Fruit fly (Drosophila melanogaster): ENCODE results near the gene CG34347.
A peak's percentile ranks its signal among the peaks of the same experiment; 100 is the strongest.

CG34347 gene

DNA sequence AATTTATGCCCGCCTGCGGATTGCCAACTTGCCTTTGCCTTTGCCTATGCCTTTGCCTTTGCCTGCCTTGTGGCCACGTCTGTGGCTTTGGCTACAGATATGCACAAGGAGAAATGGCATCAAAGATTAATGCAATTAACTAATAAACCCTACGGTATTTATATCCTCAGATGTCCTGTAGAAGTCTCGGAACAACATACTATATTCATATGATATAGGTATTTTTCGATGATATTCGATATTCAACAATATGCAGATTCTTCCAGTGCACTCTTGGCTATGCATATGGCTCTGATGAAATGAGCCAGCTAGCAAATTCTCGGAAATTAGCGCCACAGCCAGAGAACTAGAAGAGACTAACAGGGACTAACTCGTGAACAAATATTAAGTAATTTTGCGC is 25.3 kb downstream of the CG34347 start:
- TF ChIP-seq fd96Ca (GFP tag; IDR thresholded peaks at IDR 0.05) (peak; percentile 82), gl (tag; optimal IDR thresholded peaks at IDR 0.05) (peak; percentile 77), CG12605 (GFP tag; IDR thresholded peaks at IDR 0.05) (peak; percentile 57; the same call in 1 of the 2 replicates), CG4496 (GFP tag; IDR thresholded peaks at IDR 0.05) (peak; percentile 88), Ets98B (GFP tag; IDR thresholded peaks at IDR 0.05) (peak; percentile 74), CG8301 (tag; optimal IDR thresholded peaks at IDR 0.05) (peak; percentile 81), CG32121 (GFP tag; IDR thresholded peaks at IDR 0.05) (peak; percentile 33; the same call in 1 of the 2 replicates), Snoo (tag; optimal IDR thresholded peaks at IDR 0.05) (no peak), CG14655 (GFP tag; optimal IDR thresholded peaks at IDR 0.05) (peak; percentile 88), CG9948 (tag; optimal IDR thresholded peaks at IDR 0.05) (peak; percentile 86), rn (GFP tag; IDR thresholded peaks at IDR 0.05) (peak; percentile 34; the same call in 1 of the 2 replicates), CG8159 (tag; optimal IDR thresholded peaks at IDR 0.05) (peak; percentile 81), CG15710 (tag; optimal IDR thresholded peaks at IDR 0.05) (peak; percentile 81), D1 (tag; optimal IDR thresholded peaks at IDR 0.05) (peak; percentile 42), Pif1A (GFP tag; optimal IDR thresholded peaks at IDR 0.05) (peak; percentile 66), CG17806 (tag; optimal IDR thresholded peaks at IDR 0.05) (peak; percentile 89), EcR (GFP tag; optimal IDR thresholded peaks at IDR 0.05) (no peak), CG34367 (tag; optimal IDR thresholded peaks at IDR 0.05) (peak; percentile 80), CG10348 (GFP tag; IDR thresholded peaks at IDR 0.05) (no peak), Pif1B (GFP tag; optimal IDR thresholded peaks at IDR 0.05) (peak; percentile 77), CG13204 (GFP tag; optimal IDR thresholded peaks at IDR 0.05) (peak; percentile 40)

DNA sequence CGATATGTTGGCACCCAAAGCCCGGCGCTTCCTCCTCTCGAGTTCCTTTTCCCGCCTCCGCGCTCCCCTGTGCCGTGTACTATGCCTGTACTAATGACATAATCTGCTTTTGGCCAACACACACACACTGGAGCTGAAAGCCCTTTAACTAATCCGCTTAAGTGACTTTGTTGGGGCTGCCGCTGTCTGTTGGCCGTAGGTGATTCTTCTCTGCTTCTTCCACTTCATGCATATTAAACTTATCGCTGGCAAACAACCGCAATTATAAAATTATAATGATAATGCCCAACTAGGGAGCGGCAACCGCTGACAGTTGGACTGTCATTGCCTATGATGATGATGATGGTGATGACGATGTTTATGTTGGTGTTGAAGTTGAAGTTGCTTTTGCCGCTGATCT is 28.9 kb downstream of the CG34347 start:
- no peak for TF ChIP-seq Pif1A (GFP tag; optimal IDR thresholded peaks at IDR 0.05)

DNA sequence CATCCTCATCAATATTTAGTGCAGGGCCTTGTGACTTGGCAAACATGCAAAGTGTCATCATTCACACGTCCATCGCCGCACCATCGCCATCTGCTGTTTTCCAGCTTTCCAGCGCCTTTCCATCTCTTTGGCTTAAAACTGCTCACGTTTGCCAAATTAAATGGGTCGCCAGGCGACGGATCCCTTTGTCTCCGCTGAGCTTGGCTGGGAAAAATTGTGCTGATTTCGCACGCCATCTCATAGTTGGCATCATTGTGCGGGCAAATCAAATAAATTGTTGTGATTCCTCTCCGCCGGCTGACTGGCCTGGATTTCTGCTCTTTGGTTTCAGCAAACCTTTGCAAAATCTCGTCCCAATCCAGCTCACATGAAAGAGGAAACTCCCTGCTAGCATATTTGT is 29.8 kb downstream of the CG34347 start:
- no peak for TF ChIP-seq CG15710 (tag; optimal IDR thresholded peaks at IDR 0.05)
- no peak for TF ChIP-seq CG32121 (GFP tag; IDR thresholded peaks at IDR 0.05)
- no peak for TF ChIP-seq CG34367 (tag; optimal IDR thresholded peaks at IDR 0.05)
- no peak for TF ChIP-seq CG4496 (GFP tag; IDR thresholded peaks at IDR 0.05)
- TF ChIP-seq CG9948 (tag; optimal IDR thresholded peaks at IDR 0.05): no peak
- no peak for TF ChIP-seq CG12605 (GFP tag; IDR thresholded peaks at IDR 0.05)
- TF ChIP-seq EcR (GFP tag; optimal IDR thresholded peaks at IDR 0.05): no peak
- TF ChIP-seq Pif1A (GFP tag; optimal IDR thresholded peaks at IDR 0.05): no peak
- TF ChIP-seq CG17806 (tag; optimal IDR thresholded peaks at IDR 0.05): no peak
- TF ChIP-seq fd96Ca (GFP tag; IDR thresholded peaks at IDR 0.05): no peak
- TF ChIP-seq rn (GFP tag; IDR thresholded peaks at IDR 0.05): no peak
- TF ChIP-seq CG13204 (GFP tag; optimal IDR thresholded peaks at IDR 0.05): no peak
- no peak for TF ChIP-seq D1 (tag; optimal IDR thresholded peaks at IDR 0.05)
- TF ChIP-seq Snoo (tag; optimal IDR thresholded peaks at IDR 0.05): no peak
- TF ChIP-seq Pif1B (GFP tag; optimal IDR thresholded peaks at IDR 0.05): no peak
- TF ChIP-seq Ets98B (GFP tag; IDR thresholded peaks at IDR 0.05): no peak
- TF ChIP-seq gl (tag; optimal IDR thresholded peaks at IDR 0.05): no peak
- TF ChIP-seq CG14655 (GFP tag; optimal IDR thresholded peaks at IDR 0.05): no peak
- TF ChIP-seq CG8301 (tag; optimal IDR thresholded peaks at IDR 0.05): no peak
- no peak for TF ChIP-seq CG8159 (tag; optimal IDR thresholded peaks at IDR 0.05)

DNA sequence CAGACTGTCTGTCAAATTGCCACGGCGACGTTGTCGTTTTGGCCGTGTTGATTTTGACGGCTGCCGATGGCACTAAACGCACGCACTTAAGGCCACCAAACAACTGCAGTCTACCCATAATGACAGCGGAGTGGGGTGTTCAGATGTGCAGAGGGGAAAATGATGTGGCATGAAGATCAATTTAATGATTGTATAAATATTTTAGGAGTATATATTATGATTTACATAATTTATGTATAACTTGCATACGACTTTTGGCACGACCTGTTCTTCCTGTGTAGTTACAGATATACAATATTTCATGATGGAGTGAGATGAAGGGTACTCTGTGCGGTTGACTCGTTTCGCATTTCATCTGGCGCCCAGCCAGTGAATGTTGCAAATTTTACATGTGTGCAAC is 31.6 kb downstream of the CG34347 start:
- TF ChIP-seq Pif1B (GFP tag; optimal IDR thresholded peaks at IDR 0.05): peak; percentile 20
- TF ChIP-seq CG14655 (GFP tag; optimal IDR thresholded peaks at IDR 0.05): peak; percentile 28
- TF ChIP-seq CG32121 (GFP tag; IDR thresholded peaks at IDR 0.05): 0 out of 2 replicates have a peak, but pooled peaks have one; percentile 9
- no peak for TF ChIP-seq CG8301 (tag; optimal IDR thresholded peaks at IDR 0.05)
- peak; percentile 29; the same call in 1 of the 2 replicates for TF ChIP-seq Ets98B (GFP tag; IDR thresholded peaks at IDR 0.05)
- TF ChIP-seq fd96Ca (GFP tag; IDR thresholded peaks at IDR 0.05): no peak
- TF ChIP-seq CG8159 (tag; optimal IDR thresholded peaks at IDR 0.05): peak; percentile 31

DNA sequence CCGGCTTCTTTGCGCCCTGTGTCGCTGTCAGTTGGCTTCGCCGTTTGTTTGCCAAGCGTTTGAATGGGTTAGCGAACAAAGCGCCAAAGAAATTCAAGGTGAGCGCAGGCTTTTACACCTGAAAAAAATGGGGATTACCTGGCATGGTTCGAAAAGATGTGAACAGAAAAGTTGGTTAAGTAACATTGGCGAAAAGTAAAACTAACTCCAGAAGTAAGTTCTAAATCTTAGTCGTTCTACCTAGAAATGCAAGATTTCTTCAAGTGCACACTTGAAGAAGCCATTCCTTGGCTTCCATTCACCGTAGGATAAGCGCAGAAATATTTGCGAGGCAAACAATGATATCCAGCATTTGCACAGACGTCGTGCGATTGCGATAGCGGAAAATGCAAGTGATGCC is 34.7 kb downstream of the CG34347 start:
- no peak for TF ChIP-seq EcR (GFP tag; optimal IDR thresholded peaks at IDR 0.05)
- no peak for TF ChIP-seq rn (GFP tag; IDR thresholded peaks at IDR 0.05)
- TF ChIP-seq CG14655 (GFP tag; optimal IDR thresholded peaks at IDR 0.05): peak; percentile 48
- no peak for TF ChIP-seq CG10348 (GFP tag; IDR thresholded peaks at IDR 0.05)
- 0 out of 3 replicates have a peak, but pooled peaks have one; percentile 35 for TF ChIP-seq fd96Ca (GFP tag; IDR thresholded peaks at IDR 0.05)
- no peak for TF ChIP-seq CG17806 (tag; optimal IDR thresholded peaks at IDR 0.05)
- TF ChIP-seq CG32121 (GFP tag; IDR thresholded peaks at IDR 0.05): no peak
- no peak for TF ChIP-seq CG13204 (GFP tag; optimal IDR thresholded peaks at IDR 0.05)
- peak; percentile 11 for TF ChIP-seq CG8159 (tag; optimal IDR thresholded peaks at IDR 0.05)
- TF ChIP-seq Ets98B (GFP tag; IDR thresholded peaks at IDR 0.05): no peak
- peak; percentile 12 for TF ChIP-seq CG8301 (tag; optimal IDR thresholded peaks at IDR 0.05)
- no peak for TF ChIP-seq CG9948 (tag; optimal IDR thresholded peaks at IDR 0.05)
- peak; percentile 2 for TF ChIP-seq CG34367 (tag; optimal IDR thresholded peaks at IDR 0.05)
- no peak for TF ChIP-seq CG12605 (GFP tag; IDR thresholded peaks at IDR 0.05)
- no peak for TF ChIP-seq Snoo (tag; optimal IDR thresholded peaks at IDR 0.05)
- TF ChIP-seq CG4496 (GFP tag; IDR thresholded peaks at IDR 0.05): 0 out of 3 replicates have a peak, but pooled peaks have one; percentile 50
- peak; percentile 25 for TF ChIP-seq Pif1B (GFP tag; optimal IDR thresholded peaks at IDR 0.05)
- peak; percentile 29 for TF ChIP-seq CG15710 (tag; optimal IDR thresholded peaks at IDR 0.05)
- no peak for TF ChIP-seq gl (tag; optimal IDR thresholded peaks at IDR 0.05)
- TF ChIP-seq D1 (tag; optimal IDR thresholded peaks at IDR 0.05): no peak
- peak; percentile 44 for TF ChIP-seq Pif1A (GFP tag; optimal IDR thresholded peaks at IDR 0.05)

DNA sequence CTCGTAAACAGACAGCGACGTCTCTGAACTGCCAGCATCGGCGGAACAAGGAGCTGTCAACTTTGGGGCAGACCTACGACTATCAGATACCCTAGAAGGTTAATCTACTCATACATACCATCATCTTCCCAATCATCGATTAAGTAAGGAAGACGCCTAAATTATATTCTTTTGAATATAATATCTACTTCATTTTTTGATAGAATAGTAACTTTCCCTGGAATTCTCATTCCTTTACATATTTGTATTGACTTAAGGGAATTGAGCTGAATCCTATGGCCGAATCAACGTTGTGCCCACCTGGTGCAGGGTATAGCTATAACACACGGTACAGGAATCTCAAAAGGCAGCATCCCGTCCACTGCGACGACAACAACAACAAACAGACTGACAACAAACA is 35.7 kb downstream of the CG34347 start:
- TF ChIP-seq CG13204 (GFP tag; optimal IDR thresholded peaks at IDR 0.05) (no peak), Pif1A (GFP tag; optimal IDR thresholded peaks at IDR 0.05) (peak; percentile 30), rn (GFP tag; IDR thresholded peaks at IDR 0.05) (no peak), Snoo (tag; optimal IDR thresholded peaks at IDR 0.05) (no peak), Ets98B (GFP tag; IDR thresholded peaks at IDR 0.05) (no peak), D1 (tag; optimal IDR thresholded peaks at IDR 0.05) (no peak), CG8159 (tag; optimal IDR thresholded peaks at IDR 0.05) (peak; percentile 47), Pif1B (GFP tag; optimal IDR thresholded peaks at IDR 0.05) (peak; percentile 49), CG4496 (GFP tag; IDR thresholded peaks at IDR 0.05) (no peak), CG9948 (tag; optimal IDR thresholded peaks at IDR 0.05) (peak; percentile 49), CG10348 (GFP tag; IDR thresholded peaks at IDR 0.05) (no peak), CG17806 (tag; optimal IDR thresholded peaks at IDR 0.05) (peak; percentile 3), CG34367 (tag; optimal IDR thresholded peaks at IDR 0.05) (no peak), fd96Ca (GFP tag; IDR thresholded peaks at IDR 0.05) (no peak), CG14655 (GFP tag; optimal IDR thresholded peaks at IDR 0.05) (peak; percentile 62), CG32121 (GFP tag; IDR thresholded peaks at IDR 0.05) (no peak), CG15710 (tag; optimal IDR thresholded peaks at IDR 0.05) (peak; percentile 5), CG12605 (GFP tag; IDR thresholded peaks at IDR 0.05) (no peak), CG8301 (tag; optimal IDR thresholded peaks at IDR 0.05) (peak; percentile 46), EcR (GFP tag; optimal IDR thresholded peaks at IDR 0.05) (no peak), gl (tag; optimal IDR thresholded peaks at IDR 0.05) (no peak)

Data from whole organism, pupa.